Worm (Caenorhabditis elegans): ENCODE data around the gene pfut-1.

pfut-1 gene

ce11 chrX:3163972-3164575 lies 1.6 kb upstream of the pfut-1 start, which contains the start of gene syx-6:
TSS of gene syx-6 (plus strand) at chrX:3164525.
- TF ChIP-seq ztf-7 (tag; optimal IDR thresholded peaks at IDR 0.05) (no peak), aha-1 (tag) (peak; percentile 67)

- TF ChIP-seq nhr-76 (tag; optimal IDR thresholded peaks at IDR 0.05) (no peak), ceh-32 (tag; optimal IDR thresholded peaks at IDR 0.05; ENCODE audit: poor library complexity) (no peak), dpl-1 (GFP tag; optimal IDR thresholded peaks at IDR 0.05) (no peak), rbr-2 (tag; optimal IDR thresholded peaks at IDR 0.05) (no peak), lsy-2 (tag; optimal IDR thresholded peaks at IDR 0.05) (no peak), php-3 (GFP tag; IDR thresholded peaks at IDR 0.05) (no peak), egl-27 (tag; optimal IDR thresholded peaks at IDR 0.05) (no peak), ceh-20 (GFP tag; IDR thresholded peaks at IDR 0.05) (no peak), daf-16 (GFP tag; optimal IDR thresholded peaks at IDR 0.05) (no peak), daf-16 (tag; optimal IDR thresholded peaks at IDR 0.05) (no peak), mes-2 (tag; optimal IDR thresholded peaks at IDR 0.05; ENCODE audit: poor library complexity, severe bottlenecking) (no peak), ZK546.5 (tag; optimal IDR thresholded peaks at IDR 0.05) (no peak), lim-7 (GFP tag; IDR thresholded peaks at IDR 0.05) (no peak), duxl-1 (tag; optimal IDR thresholded peaks at IDR 0.05; ENCODE audit: poor library complexity) (no peak), madf-9 (GFP tag; conservative IDR thresholded peaks at IDR 0.05) (no peak), ZK337.2 (GFP tag; IDR thresholded peaks at IDR 0.05) (no peak), nhr-42 (GFP tag; IDR thresholded peaks at IDR 0.05) (no peak), madf-5 (GFP tag; IDR thresholded peaks at IDR 0.05) (no peak)
Observed at ce11 chrX:3170456-3170855, 4.8 kb downstream of the pfut-1 start, which contains the start of gene C15C7.6. TSS of gene C15C7.6 (minus strand) at chrX:3170556.

DNA sequence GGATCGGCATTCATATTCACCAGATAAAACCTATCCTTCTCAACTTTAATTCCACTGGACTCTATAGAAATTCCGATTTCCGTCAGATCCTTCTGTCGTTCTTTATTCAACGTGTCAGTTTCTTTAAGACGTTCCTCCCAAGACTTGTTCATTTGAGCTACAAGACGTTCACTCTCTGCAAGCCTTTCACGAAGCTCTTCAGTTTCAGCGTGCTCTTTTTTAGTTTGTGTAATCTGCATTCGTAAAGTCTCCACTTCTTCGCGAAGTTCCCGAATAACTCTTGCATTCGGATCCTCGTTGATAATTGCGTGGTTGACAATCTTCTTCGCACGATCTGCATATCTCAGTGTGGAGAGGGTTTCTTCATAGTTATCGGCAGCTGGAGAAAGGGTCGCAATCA lies 11.1 kb downstream of the pfut-1 start:
- TF ChIP-seq unc-62 (GFP tag; optimal IDR thresholded peaks at IDR 0.05 in 1 of 2) (peak in 1 of 2 experiments; percentile 95), unc-62 (tag; optimal IDR thresholded peaks at IDR 0.05) (no peak), ceh-82 (tag; optimal IDR thresholded peaks at IDR 0.05) (no peak)

ce11 chrX:3178501-3178900 lies 12.9 kb downstream of the pfut-1 start, which contains the start of gene klp-4:
TSS of gene klp-4 (minus strand) at chrX:3178701.
- TF ChIP-seq mep-1 (tag; optimal IDR thresholded peaks at IDR 0.05) (no peak), pqm-1 (tag; optimal IDR thresholded peaks at IDR 0.05) (peak; percentile 6), ceh-44 (GFP tag; IDR thresholded peaks at IDR 0.05) (no peak), gei-8 (GFP tag; optimal IDR thresholded peaks at IDR 0.05) (no peak), unc-62 (GFP tag; optimal IDR thresholded peaks at IDR 0.05 in 1 of 2) (peak in 1 of 2 experiments; percentile 82), unc-62 (tag; optimal IDR thresholded peaks at IDR 0.05) (no peak), daf-16 (GFP tag; optimal IDR thresholded peaks at IDR 0.05) (no peak), daf-16 (tag; optimal IDR thresholded peaks at IDR 0.05) (peak; percentile 63)

DNA sequence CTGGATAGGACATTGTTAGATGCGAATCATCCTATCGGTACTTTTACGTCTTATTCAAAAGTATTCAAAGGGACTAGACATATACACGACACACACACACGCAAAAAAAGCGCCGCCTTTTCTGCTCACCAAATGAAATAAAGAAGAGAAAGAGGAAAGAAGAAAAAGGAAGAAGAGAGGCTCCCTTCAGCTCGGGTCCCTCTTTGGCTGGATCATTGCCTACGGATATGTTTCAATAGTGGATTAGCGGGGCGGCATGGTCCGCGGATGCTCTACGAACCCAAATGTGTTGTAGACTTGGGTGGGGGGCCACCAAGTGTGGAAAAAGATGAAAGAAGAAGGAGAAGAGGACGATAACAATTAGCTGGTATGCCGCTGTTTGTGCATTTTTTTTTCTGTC lies 15.8 kb downstream of the pfut-1 start:
- TF ChIP-seq cey-2 (tag; optimal IDR thresholded peaks at IDR 0.05; ENCODE audit: borderline replicate concordance, insufficient read depth) (no peak), set-16 (GFP tag; IDR thresholded peaks at IDR 0.05) (peak; percentile 33; the same call in 1 of the 2 replicates)

DNA sequence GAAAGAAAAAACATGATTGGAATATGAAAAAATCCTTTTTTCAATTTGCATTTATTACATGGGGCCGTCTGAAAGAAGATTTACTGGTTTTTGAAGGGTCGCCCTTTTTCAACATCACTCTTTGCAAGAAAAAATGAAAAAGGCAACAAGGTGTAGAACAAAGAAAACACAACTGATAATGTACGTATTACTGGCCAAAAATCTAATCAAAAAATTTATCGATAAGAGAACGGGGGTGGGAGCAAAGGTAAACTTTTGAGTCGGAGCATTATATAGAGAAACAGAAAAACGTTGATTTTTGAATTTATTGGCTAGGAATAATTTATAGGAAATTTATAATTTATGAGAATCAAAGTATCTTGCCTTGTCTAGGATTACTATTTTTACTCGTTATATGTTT lies 16.2 kb downstream of the pfut-1 start:
- TF ChIP-seq pqm-1 (tag; optimal IDR thresholded peaks at IDR 0.05) (peak; percentile 85), T26A8.4 (GFP tag; IDR thresholded peaks at IDR 0.05) (no peak), nhr-102 (tag; optimal IDR thresholded peaks at IDR 0.05) (no peak), ZK546.5 (tag; optimal IDR thresholded peaks at IDR 0.05) (no peak), arid-1 (GFP tag; conservative IDR thresholded peaks at IDR 0.05) (no peak), nhr-10 (tag; optimal IDR thresholded peaks at IDR 0.05) (no peak), dmd-6 (GFP tag; IDR thresholded peaks at IDR 0.05) (peak; percentile 23; the same call in 1 of the 2 replicates), ZK337.2 (GFP tag; IDR thresholded peaks at IDR 0.05) (no peak), nhr-28 (tag; optimal IDR thresholded peaks at IDR 0.05) (peak; percentile 39), daf-16 (GFP tag; optimal IDR thresholded peaks at IDR 0.05) (no peak), daf-16 (tag; optimal IDR thresholded peaks at IDR 0.05) (peak; percentile 60), sdz-12 (GFP tag; optimal IDR thresholded peaks at IDR 0.05) (no peak), T20F7.1 (GFP tag; optimal IDR thresholded peaks at IDR 0.05) (no peak), jun-1 (tag; optimal IDR thresholded peaks at IDR 0.05) (no peak), mxl-3 (GFP tag; optimal IDR thresholded peaks at IDR 0.05) (no peak), hlh-11 (tag; optimal IDR thresholded peaks at IDR 0.05) (no peak), D1046.2 (GFP tag; IDR thresholded peaks at IDR 0.05) (no peak), snpc-4 (tag; optimal IDR thresholded peaks at IDR 0.05) (no peak)

Data from whole organism, L4 larva.